Fruit fly (Drosophila melanogaster) whole organism, embryonic: ENCODE results near the gene Acp29AB.

Experiments used
- Abd-B ChIP-seq: fragments of 200-800 bp; sonication (Bioruptor generic); optimal IDR thresholded peaks from 2 replicates; lab custom pipeline; 2018; ENCODE audit warnings: missing biosample characterization, mild to moderate bottlenecking, missing genetic modification characterization, moderate library complexity
- Bgb ChIP-seq: fragments of 200-800 bp; sonication (Bioruptor generic); IDR thresholded peaks from 2 replicates; pipeline ENCODE4 v1.3.6; 2022; ENCODE audit warnings: missing biosample characterization, missing genetic modification characterization; ENCODE audit not compliant: partially characterized antibody
- C15 ChIP-seq: fragments of 200-800 bp; sonication (Bioruptor generic); IDR thresholded peaks from 3 replicates; pipeline ENCODE4 v1.3.6; 2022; ENCODE audit warnings: missing biosample characterization, missing genetic modification characterization
- CG11456 ChIP-seq: fragments of 200-800 bp; sonication (Bioruptor generic); IDR thresholded peaks from 3 replicates; pipeline ENCODE4 v1.3.6; 2022; ENCODE audit warnings: missing biosample characterization, missing genetic modification characterization
- CG12219 ChIP-seq: fragments of 200-800 bp; sonication (Bioruptor generic); optimal IDR thresholded peaks from 3 replicates; lab custom pipeline; 2018; ENCODE audit warnings: missing biosample characterization, mild to moderate bottlenecking, missing genetic modification characterization
- CG13123 ChIP-seq: fragments of 200-800 bp; sonication (Bioruptor generic); optimal IDR thresholded peaks from 2 replicates; lab custom pipeline; 2016; ENCODE audit warnings: missing biosample characterization, missing genetic modification characterization
- CG14014 ChIP-seq: fragments of 200-800 bp; sonication (Bioruptor generic); IDR thresholded peaks from 2 replicates; pipeline ENCODE4 v1.3.6; 2022; ENCODE audit warnings: missing biosample characterization, missing genetic modification characterization
- CG17385 ChIP-seq: fragments of 200-800 bp; sonication (Bioruptor generic); optimal IDR thresholded peaks from 3 replicates; lab custom pipeline; 2018; ENCODE audit warnings: missing biosample characterization, mild to moderate bottlenecking, missing genetic modification characterization
- CG18011 ChIP-seq: fragments of 200-800 bp; sonication (Bioruptor generic); optimal IDR thresholded peaks from 2 replicates; lab custom pipeline; 2017; ENCODE audit warnings: missing biosample characterization, missing genetic modification characterization, mild to moderate bottlenecking, moderate library complexity, missing genotype
- CG42726 ChIP-seq: fragments of 200-800 bp; sonication (Bioruptor generic); IDR thresholded peaks from 2 replicates; pipeline ENCODE4 v1.3.6; 2022; ENCODE audit warnings: missing biosample characterization, missing genetic modification characterization; ENCODE audit not compliant: partially characterized antibody
- CG43689 ChIP-seq: fragments of 200-800 bp; sonication (Bioruptor generic); IDR thresholded peaks from 2 replicates; pipeline ENCODE4 v1.3.6; 2022; ENCODE audit warnings: missing biosample characterization, missing genetic modification characterization
- CG4617 ChIP-seq: fragments of 200-800 bp; sonication (Bioruptor generic); optimal IDR thresholded peaks from 3 replicates; lab custom pipeline; 2016; ENCODE audit warnings: missing biosample characterization, missing genetic modification characterization, borderline replicate concordance
- CG5245 ChIP-seq: fragments of 200-800 bp; sonication (Bioruptor generic); optimal IDR thresholded peaks from 3 replicates; lab custom pipeline; 2016; ENCODE audit warnings: missing biosample characterization, missing genetic modification characterization
- CG6272 ChIP-seq: fragments of 200-800 bp; sonication (Bioruptor generic); IDR thresholded peaks from 2 replicates; pipeline ENCODE4 v1.3.6; 2022; ENCODE audit warnings: missing biosample characterization, missing genetic modification characterization
- CG7372 ChIP-seq: fragments of 200-800 bp; sonication (Bioruptor generic); IDR thresholded peaks from 2 replicates; pipeline ENCODE4 v1.3.6; 2022; ENCODE audit warnings: missing biosample characterization, missing genetic modification characterization
- CG7987 ChIP-seq: fragments of 200-800 bp; sonication (Bioruptor generic); optimal IDR thresholded peaks from 2 replicates; lab custom pipeline; 2018; ENCODE audit warnings: missing biosample characterization, mild to moderate bottlenecking, missing genetic modification characterization, moderate library complexity
- CG8290 ChIP-seq, 3 experiments: fragments of 200-800 bp; sonication (Bioruptor generic); optimal IDR thresholded peaks; 2 replicates each; lab custom pipeline; 2016 to 2019; ENCODE audit warnings: missing biosample characterization in 3 of 3, missing genetic modification characterization in 3 of 3, mild to moderate bottlenecking in 2 of 3, moderate library complexity in 1 of 3
- CkIIα-i1 ChIP-seq: fragments of 200-800 bp; sonication (Bioruptor generic); IDR thresholded peaks from 2 replicates; pipeline ENCODE4 v1.3.6; 2022; ENCODE audit warnings: missing biosample characterization, missing genetic modification characterization
- Dll ChIP-seq: fragments of 200-800 bp; sonication (Bioruptor generic); IDR thresholded peaks from 4 replicates; pipeline ENCODE4 v1.3.6; 2022; ENCODE audit warnings: missing biosample characterization, missing genetic modification characterization; ENCODE audit not compliant: partially characterized antibody
- E2f1 ChIP-seq: fragments of 200-800 bp; sonication (Bioruptor generic); IDR thresholded peaks from 2 replicates; pipeline ENCODE4 v1.3.6; 2022; ENCODE audit warnings: missing biosample characterization, missing genetic modification characterization
- E2f2 ChIP-seq: fragments of 200-800 bp; sonication (Bioruptor generic); IDR thresholded peaks from 2 replicates; pipeline ENCODE4 v1.3.6; 2022; ENCODE audit warnings: missing biosample characterization, missing genetic modification characterization
- Hr39 ChIP-seq: fragments of >200 bp; optimal IDR thresholded peaks from 2 replicates; lab custom pipeline; 2017
- Kr ChIP-seq: fragments of 200-800 bp; sonication (Bioruptor generic); optimal IDR thresholded peaks from 2 replicates; lab custom pipeline; 2017; ENCODE audit warnings: missing biosample characterization, mild to moderate bottlenecking, missing genetic modification characterization
- Neu2 ChIP-seq: fragments of 200-800 bp; sonication (Bioruptor generic); optimal IDR thresholded peaks from 3 replicates; lab custom pipeline; 2016; ENCODE audit warnings: missing biosample characterization, missing genetic modification characterization, borderline replicate concordance
- Nf-YA ChIP-seq: fragments of 200-800 bp; sonication (Bioruptor generic); IDR thresholded peaks from 2 replicates; pipeline ENCODE4 v1.3.6; 2022; ENCODE audit warnings: missing biosample characterization, missing genetic modification characterization
- Pdp1 ChIP-seq, 2 experiments: fragments of 200-800 bp; sonication (Bioruptor generic); optimal IDR thresholded peaks; 3 replicates each; lab custom pipeline; 2016; ENCODE audit warnings: missing biosample characterization in 2 of 2, missing genetic modification characterization in 2 of 2, mild to moderate bottlenecking in 1 of 2, moderate library complexity in 1 of 2
- Rfx ChIP-seq: fragments of 200-800 bp; sonication (Bioruptor generic); IDR thresholded peaks from 2 replicates; pipeline ENCODE4 v1.3.6; 2022; ENCODE audit warnings: missing biosample characterization, missing genetic modification characterization
- Side ChIP-seq: fragments of 200-800 bp; sonication (Bioruptor generic); optimal IDR thresholded peaks from 2 replicates; lab custom pipeline; 2016; ENCODE audit warnings: missing biosample characterization, missing genetic modification characterization
- Sin3A ChIP-seq: fragments of >200 bp; optimal IDR thresholded peaks from 2 replicates; lab custom pipeline; 2018
- Taf1 ChIP-seq: fragments of 200-800 bp; sonication (Bioruptor generic); IDR thresholded peaks from 2 replicates; pipeline ENCODE4 v1.3.6; 2022; ENCODE audit warnings: missing biosample characterization, missing genetic modification characterization
- Usf ChIP-seq: fragments of 200-800 bp; sonication (Bioruptor generic); optimal IDR thresholded peaks from 2 replicates; lab custom pipeline; 2017; ENCODE audit warnings: missing genotype, missing biosample characterization, missing genetic modification characterization
- ato ChIP-seq: fragments of 200-800 bp; sonication (Bioruptor generic); IDR thresholded peaks from 2 replicates; pipeline ENCODE4 v1.3.6; 2022; ENCODE audit warnings: missing biosample characterization, missing genetic modification characterization; ENCODE audit not compliant: partially characterized antibody
- bab2 ChIP-seq: fragments of 200-800 bp; sonication (Bioruptor generic); optimal IDR thresholded peaks from 2 replicates; lab custom pipeline; 2016; ENCODE audit warnings: missing biosample characterization, missing genetic modification characterization
- chn ChIP-seq: fragments of 200-800 bp; sonication (Bioruptor generic); optimal IDR thresholded peaks from 2 replicates; lab custom pipeline; 2016; ENCODE audit warnings: missing biosample characterization, missing genetic modification characterization
- en ChIP-seq: fragments of 200-800 bp; sonication (Bioruptor generic); optimal IDR thresholded peaks from 2 replicates; lab custom pipeline; 2016; ENCODE audit warnings: missing biosample characterization, missing genetic modification characterization
- eyg ChIP-seq: fragments of 200-800 bp; sonication (Bioruptor generic); optimal IDR thresholded peaks from 3 replicates; lab custom pipeline; 2016; ENCODE audit warnings: missing biosample characterization, missing genetic modification characterization
- fd102C ChIP-seq: fragments of 200-800 bp; sonication (Bioruptor generic); optimal IDR thresholded peaks from 2 replicates; lab custom pipeline; 2018; ENCODE audit warnings: missing biosample characterization, mild to moderate bottlenecking, missing genetic modification characterization, moderate library complexity
- h ChIP-seq: fragments of >200 bp; optimal IDR thresholded peaks from 2 replicates; lab custom pipeline; 2017
- jigr1 ChIP-seq: fragments of 200-800 bp; sonication (Bioruptor generic); IDR thresholded peaks from 3 replicates; pipeline ENCODE4 v1.3.6; 2022; ENCODE audit warnings: missing biosample characterization, missing genetic modification characterization
- kay ChIP-seq: fragments of 200-800 bp; sonication (Bioruptor generic); optimal IDR thresholded peaks from 2 replicates; lab custom pipeline; 2016; ENCODE audit warnings: missing biosample characterization, missing genetic modification characterization
- nerfin-2 ChIP-seq: fragments of 200-800 bp; sonication (Bioruptor generic); IDR thresholded peaks from 2 replicates; pipeline ENCODE4 v1.3.6; 2022; ENCODE audit warnings: missing biosample characterization, missing genetic modification characterization; ENCODE audit not compliant: partially characterized antibody
- oc ChIP-seq: fragments of 200-800 bp; sonication (Bioruptor generic); optimal IDR thresholded peaks from 2 replicates; lab custom pipeline; 2018; ENCODE audit warnings: missing biosample characterization, mild to moderate bottlenecking, missing genetic modification characterization, moderate library complexity
- p53 ChIP-seq: fragments of 200-800 bp; sonication (Bioruptor generic); optimal IDR thresholded peaks from 2 replicates; lab custom pipeline; 2016; ENCODE audit warnings: missing biosample characterization, missing genetic modification characterization
- scrt ChIP-seq: fragments of 200-800 bp; sonication (Bioruptor generic); optimal IDR thresholded peaks from 2 replicates; lab custom pipeline; 2018; ENCODE audit warnings: missing biosample characterization, mild to moderate bottlenecking, missing genetic modification characterization, moderate library complexity
- stwl ChIP-seq: fragments of 200-800 bp; sonication (Bioruptor generic); optimal IDR thresholded peaks from 3 replicates; lab custom pipeline; 2018; ENCODE audit warnings: missing biosample characterization, mild to moderate bottlenecking, missing genetic modification characterization, moderate library complexity
- toy ChIP-seq: fragments of 200-800 bp; sonication (Bioruptor generic); IDR thresholded peaks from 2 replicates; pipeline ENCODE4 v1.3.6; 2022; ENCODE audit warnings: missing biosample characterization, missing genetic modification characterization
- unpg ChIP-seq: fragments of 200-800 bp; sonication (Bioruptor generic); optimal IDR thresholded peaks from 3 replicates; lab custom pipeline; 2018; ENCODE audit warnings: missing biosample characterization, mild to moderate bottlenecking, missing genetic modification characterization, moderate library complexity
- vvl ChIP-seq: fragments of 200-800 bp; sonication (Bioruptor generic); IDR thresholded peaks from 2 replicates; pipeline ENCODE4 v1.3.6; 2022; ENCODE audit warnings: missing biosample characterization, missing genetic modification characterization
- zen ChIP-seq: fragments of 200-800 bp; sonication (Bioruptor generic); optimal IDR thresholded peaks from 3 replicates; lab custom pipeline; 2018; ENCODE audit warnings: missing biosample characterization, mild to moderate bottlenecking, missing genetic modification characterization, moderate library complexity

Acp29AB gene

dm6 chr2L:8362273-8362954, 30.6 kb downstream of the Acp29AB start, which contains the start of gene CG7627 (continued):
- no peak for TF ChIP-seq CG43689
- peak; percentile 40; the same call in 1 of the 3 replicates for TF ChIP-seq jigr1
- TF ChIP-seq CG5245 (GFP tag; lab: Kevin White, UChicago): peak; percentile 61
- no peak for TF ChIP-seq Sin3A
- peak; percentile 88 for TF ChIP-seq CG11456
- TF ChIP-seq zen: peak; percentile 11
- peak; percentile 22 for TF ChIP-seq CG8290 (GFP tag; optimal IDR thresholded peaks at IDR 0.05; lab: Kevin White, UChicago)
- peak in 1 of 2 experiments; percentile 71 for TF ChIP-seq CG8290 (tag; optimal IDR thresholded peaks at IDR 0.05; lab: Kevin White, UChicago)
- peak; percentile 51 for TF ChIP-seq scrt (GFP tag; lab: Kevin White, UChicago)
- peak; percentile 38 for TF ChIP-seq CG7987
- TF ChIP-seq eyg (GFP tag; lab: Kevin White, UChicago): peak; percentile 50
- peak; percentile 70 for TF ChIP-seq unpg (GFP tag; lab: Kevin White, UChicago)
- no peak for TF ChIP-seq Neu2 (GFP tag; lab: Kevin White, UChicago)
- peak; percentile 71 for TF ChIP-seq CG14014 (GFP tag; lab: Robert Waterston, UW)
- TF ChIP-seq nerfin-2 (GFP tag; lab: Robert Waterston, UW): no peak
- TF ChIP-seq CG7372 (GFP tag; lab: Robert Waterston, UW): peak; percentile 75
- TF ChIP-seq Bgb (GFP tag; lab: Robert Waterston, UW): peak; percentile 38; the same call in 1 of the 2 replicates
- TF ChIP-seq Dll (GFP tag; lab: Robert Waterston, UW): no peak
- peak; percentile 9 for TF ChIP-seq p53 (GFP tag; lab: Kevin White, UChicago)
- peak; percentile 58 for TF ChIP-seq CG6272 (GFP tag; lab: Robert Waterston, UW)
- TF ChIP-seq toy (GFP tag; lab: Robert Waterston, UW): peak; percentile 54; the same call in 1 of the 2 replicates
- no peak for TF ChIP-seq E2f2 (GFP tag; lab: Robert Waterston, UW)
- TF ChIP-seq Side (GFP tag; lab: Kevin White, UChicago): peak; percentile 70
- TF ChIP-seq ato (GFP tag; lab: Robert Waterston, UW): no peak
- TF ChIP-seq Usf (GFP tag; lab: Kevin White, UChicago): peak; percentile 51
- no peak for TF ChIP-seq h
- peak; percentile 35 to 70 for TF ChIP-seq Pdp1 (GFP tag; optimal IDR thresholded peaks at IDR 0.05; lab: Kevin White, UChicago)

dm6 chr2L:8361204-8361952, 31.6 kb downstream of the Acp29AB start:
- TF ChIP-seq scrt (GFP tag; lab: Kevin White, UChicago) (no peak), en (GFP tag; lab: Kevin White, UChicago) (no peak), CG14014 (GFP tag; lab: Robert Waterston, UW) (no peak), Nf-YA (no peak), CG17385 (GFP tag; lab: Kevin White, UChicago) (peak; percentile 10), Hr39 (lab: Kevin White, UChicago) (no peak), CG42726 (GFP tag; lab: Robert Waterston, UW) (no peak), kay (GFP tag; lab: Kevin White, UChicago) (no peak), chn (GFP tag; lab: Kevin White, UChicago) (no peak), E2f1 (GFP tag; lab: Robert Waterston, UW) (no peak), CG12219 (GFP tag; lab: Kevin White, UChicago) (no peak), oc (tag; lab: Kevin White, UChicago) (no peak), CG13123 (GFP tag; lab: Kevin White, UChicago) (no peak), CG4617 (GFP tag; lab: Kevin White, UChicago) (no peak), bab2 (GFP tag; lab: Kevin White, UChicago) (no peak), Rfx (no peak), Taf1 (GFP tag; lab: Robert Waterston, UW) (no peak), stwl (tag; lab: Kevin White, UChicago) (no peak), Abd-B (GFP tag; lab: Kevin White, UChicago) (no peak), CkIIα-i1 (GFP tag; lab: Robert Waterston, UW) (no peak), CG18011 (GFP tag; lab: Kevin White, UChicago) (no peak), C15 (GFP tag; lab: Robert Waterston, UW) (no peak), vvl (GFP tag; lab: Robert Waterston, UW) (no peak), fd102C (GFP tag; lab: Kevin White, UChicago) (no peak), Kr (no peak)
